Fruit fly (Drosophila melanogaster) whole organism, embryonic: Measurements from ENCODE around the gene Muc91C.

ENCODE experiments used
- Atf3 ChIP-seq: fragments of 200-800 bp; sonication (Bioruptor generic); optimal IDR thresholded peaks from 3 replicates; lab custom pipeline; 2016; ENCODE audit warnings: missing biosample characterization, missing genetic modification characterization
- B-H1 ChIP-seq: fragments of 200-800 bp; sonication (Bioruptor generic); IDR thresholded peaks from 3 replicates; pipeline ENCODE4 v1.3.6; 2022; ENCODE audit warnings: missing biosample characterization, missing genetic modification characterization
- Bdp1 ChIP-seq: fragments of 200-800 bp; sonication (Bioruptor generic); optimal IDR thresholded peaks from 3 replicates; lab custom pipeline; 2016; ENCODE audit warnings: missing biosample characterization, missing genetic modification characterization
- BtbVII ChIP-seq: fragments of 200-800 bp; sonication (Bioruptor generic); optimal IDR thresholded peaks from 3 replicates; lab custom pipeline; 2017; ENCODE audit warnings: missing biosample characterization, mild to moderate bottlenecking, missing genetic modification characterization
- CG1024 ChIP-seq: fragments of 200-800 bp; sonication (Bioruptor generic); IDR thresholded peaks from 2 replicates; pipeline ENCODE4 v1.3.6; 2022; ENCODE audit warnings: missing biosample characterization, missing genetic modification characterization
- CG10565 ChIP-seq: fragments of 200-800 bp; sonication (Bioruptor generic); optimal IDR thresholded peaks from 3 replicates; lab custom pipeline; 2016; ENCODE audit warnings: missing biosample characterization, mild to moderate bottlenecking, missing genetic modification characterization
- CG10654 ChIP-seq: fragments of 200-800 bp; sonication (Bioruptor generic); optimal IDR thresholded peaks from 2 replicates; lab custom pipeline; 2016; ENCODE audit warnings: missing biosample characterization, missing genetic modification characterization
- CG11504 ChIP-seq: fragments of 200-800 bp; sonication (Bioruptor generic); optimal IDR thresholded peaks from 3 replicates; lab custom pipeline; 2019; ENCODE audit warnings: missing biosample characterization, mild to moderate bottlenecking, missing genetic modification characterization, moderate library complexity
- CG13296 ChIP-seq: fragments of 200-800 bp; sonication (Bioruptor generic); optimal IDR thresholded peaks from 3 replicates; lab custom pipeline; 2018; ENCODE audit warnings: missing biosample characterization, mild to moderate bottlenecking, missing genetic modification characterization
- CG13894 ChIP-seq: fragments of 200-800 bp; sonication (Bioruptor generic); optimal IDR thresholded peaks from 3 replicates; lab custom pipeline; 2018; ENCODE audit warnings: missing biosample characterization, mild to moderate bottlenecking, missing genetic modification characterization, moderate library complexity
- CG14667 ChIP-seq: fragments of 200-800 bp; sonication (Bioruptor generic); IDR thresholded peaks from 2 replicates; pipeline ENCODE4 v1.3.6; 2022; ENCODE audit warnings: missing biosample characterization, missing genetic modification characterization
- CG15269 ChIP-seq: fragments of 200-800 bp; sonication (Bioruptor generic); optimal IDR thresholded peaks from 2 replicates; lab custom pipeline; 2018; ENCODE audit warnings: missing biosample characterization, mild to moderate bottlenecking, missing genetic modification characterization, moderate library complexity
- CG1647 ChIP-seq: fragments of 200-800 bp; sonication (Bioruptor generic); optimal IDR thresholded peaks from 3 replicates; lab custom pipeline; 2016; ENCODE audit warnings: missing biosample characterization, missing genetic modification characterization
- CG16815 ChIP-seq: fragments of 200-800 bp; sonication (Bioruptor generic); optimal IDR thresholded peaks from 3 replicates; lab custom pipeline; 2017; ENCODE audit warnings: missing biosample characterization, mild to moderate bottlenecking, missing genetic modification characterization
- CG17328 ChIP-seq: fragments of 200-800 bp; sonication (Bioruptor generic); IDR thresholded peaks from 2 replicates; pipeline ENCODE4 v1.3.6; 2022; ENCODE audit warnings: missing biosample characterization, missing genetic modification characterization
- CG17385 ChIP-seq: fragments of 200-800 bp; sonication (Bioruptor generic); optimal IDR thresholded peaks from 3 replicates; lab custom pipeline; 2018; ENCODE audit warnings: missing biosample characterization, mild to moderate bottlenecking, missing genetic modification characterization
- CG30431 ChIP-seq: fragments of 200-800 bp; sonication (Bioruptor generic); optimal IDR thresholded peaks from 2 replicates; lab custom pipeline; 2017; ENCODE audit warnings: missing biosample characterization, missing genetic modification characterization
- CG31388 ChIP-seq: fragments of 200-800 bp; sonication (Bioruptor generic); optimal IDR thresholded peaks from 2 replicates; lab custom pipeline; 2016; ENCODE audit warnings: missing biosample characterization, missing genetic modification characterization
- CG3726 ChIP-seq: fragments of 200-800 bp; sonication (Bioruptor generic); IDR thresholded peaks from 3 replicates; pipeline ENCODE4, ENCODE4 v1.3.6; 2022; ENCODE audit warnings: missing biosample characterization, missing genetic modification characterization
- CG43689 ChIP-seq: fragments of 200-800 bp; sonication (Bioruptor generic); IDR thresholded peaks from 2 replicates; pipeline ENCODE4 v1.3.6; 2022; ENCODE audit warnings: missing biosample characterization, missing genetic modification characterization
- CG4424 ChIP-seq: fragments of 200-800 bp; sonication (Bioruptor generic); optimal IDR thresholded peaks from 3 replicates; lab custom pipeline; 2016; ENCODE audit warnings: missing biosample characterization, missing genetic modification characterization
- CG4854 ChIP-seq: fragments of 200-800 bp; sonication (Bioruptor generic); optimal IDR thresholded peaks from 2 replicates; lab custom pipeline; 2016; ENCODE audit warnings: missing biosample characterization, missing genetic modification characterization, inconsistent platforms
- CG6791 ChIP-seq: fragments of 200-800 bp; sonication (Bioruptor generic); IDR thresholded peaks from 3 replicates; pipeline ENCODE4 v1.3.6; 2022; ENCODE audit warnings: missing biosample characterization, missing genetic modification characterization; ENCODE audit not compliant: partially characterized antibody
- CG7745 ChIP-seq: fragments of 200-800 bp; sonication (Bioruptor generic); optimal IDR thresholded peaks from 2 replicates; lab custom pipeline; 2018; ENCODE audit warnings: missing biosample characterization, mild to moderate bottlenecking, missing genetic modification characterization, moderate library complexity
- CG7987 ChIP-seq: fragments of 200-800 bp; sonication (Bioruptor generic); optimal IDR thresholded peaks from 2 replicates; lab custom pipeline; 2018; ENCODE audit warnings: missing biosample characterization, mild to moderate bottlenecking, missing genetic modification characterization, moderate library complexity
- CG8281 ChIP-seq: fragments of 200-800 bp; sonication (Bioruptor generic); optimal IDR thresholded peaks from 2 replicates; lab custom pipeline; 2018; ENCODE audit warnings: missing biosample characterization, mild to moderate bottlenecking, missing genetic modification characterization, moderate library complexity
- CG8388 ChIP-seq: fragments of 200-800 bp; sonication (Bioruptor generic); optimal IDR thresholded peaks from 2 replicates; lab custom pipeline; 2019; ENCODE audit warnings: missing biosample characterization, mild to moderate bottlenecking, missing genetic modification characterization, moderate library complexity
- Camta ChIP-seq: fragments of 200-800 bp; sonication (Bioruptor generic); optimal IDR thresholded peaks from 2 replicates; lab custom pipeline; 2016; ENCODE audit warnings: missing biosample characterization, missing genetic modification characterization
- Dfd ChIP-seq, 2 experiments: fragments of >200 bp; optimal IDR thresholded peaks; 2 replicates each; lab custom pipeline; 2017; ENCODE audit warnings: missing biosample characterization in 2 of 2, missing genetic modification characterization in 2 of 2
- Dll ChIP-seq: fragments of 200-800 bp; sonication (Bioruptor generic); IDR thresholded peaks from 4 replicates; pipeline ENCODE4 v1.3.6; 2022; ENCODE audit warnings: missing biosample characterization, missing genetic modification characterization; ENCODE audit not compliant: partially characterized antibody
- Lhr ChIP-seq: fragments of 200-800 bp; sonication (Bioruptor generic); optimal IDR thresholded peaks from 3 replicates; lab custom pipeline; 2017; ENCODE audit warnings: mild to moderate bottlenecking, missing biosample characterization, missing genetic modification reagents, missing genetic modification characterization
- MBD-R2 ChIP-seq: fragments of 200-800 bp; sonication (Bioruptor generic); IDR thresholded peaks from 2 replicates; pipeline ENCODE4 v1.3.6; 2022; ENCODE audit warnings: missing biosample characterization, missing genetic modification characterization
- Opbp ChIP-seq: fragments of 200-800 bp; sonication (Bioruptor generic); IDR thresholded peaks from 3 replicates; pipeline ENCODE4 v1.3.6; 2022; ENCODE audit warnings: missing biosample characterization, missing genetic modification characterization; ENCODE audit not compliant: partially characterized antibody
- YL-1 ChIP-seq: fragments of 200-800 bp; sonication (Bioruptor generic); optimal IDR thresholded peaks from 3 replicates; lab custom pipeline; 2017; ENCODE audit warnings: missing biosample characterization, mild to moderate bottlenecking, missing genetic modification characterization
- abd-A ChIP-seq: fragments of 200-800 bp; sonication (Bioruptor generic); optimal IDR thresholded peaks from 3 replicates; lab custom pipeline; 2019; ENCODE audit warnings: missing biosample characterization, mild to moderate bottlenecking, missing genetic modification characterization, moderate library complexity
- bbx ChIP-seq: fragments of 200-800 bp; sonication (Bioruptor generic); IDR thresholded peaks from 2 replicates; pipeline ENCODE4 v1.3.6; 2022; ENCODE audit warnings: missing biosample characterization, missing genetic modification characterization; ENCODE audit not compliant: partially characterized antibody
- bigmax ChIP-seq: fragments of 200-800 bp; sonication (Bioruptor generic); optimal IDR thresholded peaks from 2 replicates; lab custom pipeline; 2018; ENCODE audit warnings: missing biosample characterization, mild to moderate bottlenecking, missing genetic modification characterization
- dm ChIP-seq: fragments of 200-800 bp; sonication (Bioruptor generic); optimal IDR thresholded peaks from 3 replicates; lab custom pipeline; 2016; ENCODE audit warnings: missing biosample characterization, missing genetic modification characterization
- eyg ChIP-seq: fragments of 200-800 bp; sonication (Bioruptor generic); optimal IDR thresholded peaks from 3 replicates; lab custom pipeline; 2016; ENCODE audit warnings: missing biosample characterization, missing genetic modification characterization
- fru ChIP-seq: fragments of >200 bp; optimal IDR thresholded peaks from 2 replicates; lab custom pipeline; 2017
- gem ChIP-seq: fragments of 200-800 bp; sonication (Bioruptor generic); optimal IDR thresholded peaks from 2 replicates; lab custom pipeline; 2019; ENCODE audit warnings: missing biosample characterization, mild to moderate bottlenecking, missing genetic modification characterization, moderate library complexity
- gro ChIP-seq: fragments of 200-800 bp; sonication (Bioruptor generic); optimal IDR thresholded peaks from 2 replicates; lab custom pipeline; 2016; ENCODE audit warnings: missing biosample characterization, missing genetic modification characterization
- h ChIP-seq: fragments of >200 bp; optimal IDR thresholded peaks from 2 replicates; lab custom pipeline; 2017
- jigr1 ChIP-seq: fragments of 200-800 bp; sonication (Bioruptor generic); IDR thresholded peaks from 3 replicates; pipeline ENCODE4 v1.3.6; 2022; ENCODE audit warnings: missing biosample characterization, missing genetic modification characterization
- kah ChIP-seq: fragments of 200-800 bp; sonication (Bioruptor generic); optimal IDR thresholded peaks from 2 replicates; lab custom pipeline; 2018; ENCODE audit warnings: missing biosample characterization, mild to moderate bottlenecking, missing genetic modification characterization
- kay ChIP-seq: fragments of 200-800 bp; sonication (Bioruptor generic); optimal IDR thresholded peaks from 2 replicates; lab custom pipeline; 2016; ENCODE audit warnings: missing biosample characterization, missing genetic modification characterization
- sob ChIP-seq: fragments of 200-800 bp; sonication (Bioruptor generic); IDR thresholded peaks from 2 replicates; pipeline ENCODE4 v1.3.6; 2022; ENCODE audit warnings: missing biosample characterization, missing genetic modification characterization
- tio ChIP-seq: fragments of 200-800 bp; sonication (Bioruptor generic); optimal IDR thresholded peaks from 2 replicates; lab custom pipeline; 2017; ENCODE audit warnings: missing biosample characterization, missing genetic modification characterization, inconsistent platforms
- vnd ChIP-seq: fragments of 200-800 bp; sonication (Bioruptor generic); IDR thresholded peaks from 3 replicates; pipeline ENCODE4 v1.3.6; 2022; ENCODE audit warnings: missing biosample characterization, missing genetic modification characterization; ENCODE audit not compliant: partially characterized antibody
- yki ChIP-seq: fragments of >200 bp; optimal IDR thresholded peaks from 3 replicates; lab custom pipeline; 2018

The Muc91C gene

dm6 chr3R:18741027-18741843, 48.7 kb upstream of the Muc91C start (continued):
- TF ChIP-seq yki (no peak), dm (GFP tag; lab: Kevin White, UChicago) (peak; percentile 68), CG30431 (GFP tag; lab: Kevin White, UChicago) (peak; percentile 92), Bdp1 (GFP tag; lab: Kevin White, UChicago) (peak; percentile 70), CG10654 (peak; percentile 95), gem (tag; lab: Kevin White, UChicago) (peak; percentile 98), eyg (GFP tag; lab: Kevin White, UChicago) (peak; percentile 14), MBD-R2 (GFP tag; lab: Robert Waterston, UW) (peak; percentile 96), tio (GFP tag; lab: Kevin White, UChicago) (peak; percentile 94), CG13296 (peak; percentile 97), CG1024 (peak; percentile 91), kay (GFP tag; lab: Kevin White, UChicago) (peak; percentile 88), h (lab: Kevin White, UChicago) (no peak), Opbp (no peak), CG11504 (tag; lab: Kevin White, UChicago) (peak; percentile 97), bbx (GFP tag; lab: Robert Waterston, UW) (0 out of 2 replicates have a peak, but pooled peaks have one; percentile 21), CG43689 (GFP tag; lab: Robert Waterston, UW) (peak; percentile 94), Lhr (peak; percentile 79), CG16815 (peak; percentile 88), CG1647 (GFP tag; lab: Kevin White, UChicago) (peak; percentile 93), Dfd (GFP tag; optimal IDR thresholded peaks at IDR 0.05; lab: Kevin White, UChicago) (no peak), CG4424 (GFP tag; lab: Kevin White, UChicago) (peak; percentile 98), CG14667 (peak; percentile 95), Dll (GFP tag; lab: Robert Waterston, UW) (no peak), YL-1 (peak; percentile 67), kah (peak; percentile 88), CG31388 (GFP tag; lab: Kevin White, UChicago) (peak; percentile 94), Atf3 (GFP tag; lab: Kevin White, UChicago) (peak; percentile 54), abd-A (tag; lab: Kevin White, UChicago) (peak; percentile 87), jigr1 (GFP tag; lab: Robert Waterston, UW) (peak; percentile 92), CG7745 (tag; lab: Kevin White, UChicago) (peak; percentile 6), BtbVII (peak; percentile 97), fru (no peak), CG10565 (GFP tag; lab: Kevin White, UChicago) (peak; percentile 74), CG15269 (tag; lab: Kevin White, UChicago) (peak; percentile 98), CG17385 (GFP tag; lab: Kevin White, UChicago) (peak; percentile 97), bigmax (GFP tag; lab: Kevin White, UChicago) (peak; percentile 44), B-H1 (GFP tag; lab: Robert Waterston, UW) (peak; percentile 97), CG4854 (GFP tag; lab: Kevin White, UChicago) (peak; percentile 91), vnd (GFP tag; lab: Robert Waterston, UW) (no peak), CG7987 (GFP tag; lab: Kevin White, UChicago) (peak; percentile 95), sob (GFP tag; lab: Robert Waterston, UW) (peak; percentile 97), CG8281 (tag; lab: Kevin White, UChicago) (peak; percentile 86), CG6791 (GFP tag; lab: Robert Waterston, UW) (0 out of 3 replicates have a peak, but pooled peaks have one; percentile 7), CG8388 (GFP tag; lab: Kevin White, UChicago) (peak; percentile 94), CG17328 (GFP tag; lab: Robert Waterston, UW) (peak; percentile 95), CG13894 (tag; lab: Kevin White, UChicago) (peak; percentile 97), gro (GFP tag; lab: Kevin White, UChicago) (peak; percentile 89), CG3726 (GFP tag; lab: Robert Waterston, UW) (peak; percentile 94), Camta (GFP tag; lab: Kevin White, UChicago) (peak; percentile 86)
